Worm (Caenorhabditis elegans) whole organism, L1 larva: ENCODE results near the gene wht-1.

Experiments
- aly-2 ChIP-seq: fragments of 150-350 bp; optimal IDR thresholded peaks from 2 replicates; lab custom pipeline; 2014; ENCODE audit warnings: missing biosample characterization, missing genetic modification characterization
- lin-14 ChIP-seq: fragments of 200-800 bp; sonication (Bioruptor generic); optimal IDR thresholded peaks from 2 replicates; lab custom pipeline; 2018; ENCODE audit warnings: mild to moderate bottlenecking, missing genetic modification characterization, moderate library complexity, missing compliant biosample characterization
- lin-15B ChIP-seq: fragments of 150-350 bp; sonication (generic microtip); optimal IDR thresholded peaks from 3 replicates; lab custom pipeline; 2014; ENCODE audit warnings: missing biosample characterization, missing genetic modification characterization
- lir-3 ChIP-seq: sonication (generic microtip); optimal IDR thresholded peaks from 2 replicates; lab custom pipeline; 2016; ENCODE audit warnings: mild to moderate bottlenecking, missing genetic modification characterization, moderate library complexity, missing compliant biosample characterization; ENCODE audit not compliant: poor library complexity
- mef-2 ChIP-seq: fragments of 150-350 bp; optimal IDR thresholded peaks from 2 replicates; lab custom pipeline; 2014; ENCODE audit warnings: missing biosample characterization, missing genetic modification characterization
- nhr-77 ChIP-seq: fragments of 150-350 bp; optimal IDR thresholded peaks from 2 replicates; lab custom pipeline; 2014; ENCODE audit warnings: missing biosample characterization, missing genetic modification characterization
- nhr-84 ChIP-seq: sonication (generic microtip); optimal IDR thresholded peaks from 2 replicates; lab custom pipeline; 2017; ENCODE audit warnings: missing biosample characterization, missing genetic modification characterization
- nhr-85 ChIP-seq: sonication (generic microtip); peaks from one replicate; lab custom pipeline; 2016; ENCODE audit warnings: missing genetic modification characterization, inconsistent platforms, missing compliant biosample characterization
- unc-130 ChIP-seq: fragments of 150-350 bp; optimal IDR thresholded peaks from 2 replicates; lab custom pipeline; 2017; ENCODE audit warnings: missing biosample characterization, missing genetic modification characterization, inconsistent platforms

DNA sequence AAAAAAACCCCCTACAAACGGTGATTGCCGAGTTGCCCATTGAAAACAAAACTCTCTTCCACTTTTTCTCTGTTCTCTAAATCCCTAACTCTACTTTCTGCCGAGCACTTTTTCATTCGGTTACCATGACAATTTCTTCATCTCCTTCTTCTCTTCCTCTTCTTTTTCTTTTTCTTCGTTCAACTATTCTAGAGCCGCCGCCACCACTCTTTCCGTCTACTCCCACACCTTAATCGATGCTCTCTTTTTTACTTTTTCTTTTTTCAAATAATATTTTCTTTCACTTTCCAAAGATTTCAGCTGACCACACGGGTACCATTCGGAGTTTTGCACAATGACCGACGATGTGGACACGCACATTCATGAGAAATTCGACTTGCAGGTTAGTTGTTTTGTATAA lies 20.0 kb downstream of the wht-1 start, which contains the start of gene mapk-15:
- no peak for TF ChIP-seq nhr-77 (tag; lab: Kevin White, UChicago)
- no peak for TF ChIP-seq unc-130 (tag; lab: Kevin White, UChicago)
- TF ChIP-seq mef-2 (tag; lab: Kevin White, UChicago) = no peak
- TF ChIP-seq nhr-85 (tag; lab: Kevin White, UChicago) = no peak
- TF ChIP-seq nhr-84 = no peak
- TF ChIP-seq lir-3 (tag; lab: Kevin White, UChicago) = no peak
- no peak for TF ChIP-seq lin-15B (tag; lab: Kevin White, UChicago)
- TF ChIP-seq aly-2 (tag; lab: Kevin White, UChicago) = no peak
- TF ChIP-seq lin-14 (GFP tag; lab: Kevin White, UChicago) = no peak
